Worm (Caenorhabditis elegans) whole organism, L4/young adult: Measurements from ENCODE around the gene air-1.

Experiments
- W03F9.2 ChIP-seq: fragments of 150-350 bp; optimal IDR thresholded peaks from 2 replicates; lab custom pipeline; 2014; ENCODE audit warnings: missing biosample characterization, missing genetic modification characterization
- dao-5 ChIP-seq: sonication (generic microtip); optimal IDR thresholded peaks from 2 replicates; lab custom pipeline; 2016; ENCODE audit warnings: missing genotype, missing genetic modification characterization, moderate library complexity, missing compliant biosample characterization
- him-1 ChIP-seq: sonication (generic microtip); optimal IDR thresholded peaks from 2 replicates; lab custom pipeline; 2016; ENCODE audit warnings: missing genotype, missing genetic modification reagents, missing genetic modification characterization, missing compliant biosample characterization

- TF ChIP-seq dao-5 (no peak), him-1 (tag; lab: Kevin White, UChicago) (no peak), W03F9.2 (no peak)
Measured at ce11 chrV:8177349-8177748, 43.9 kb upstream of the air-1 start, which contains the start of gene F20D6.9.
